Worm (Caenorhabditis elegans) whole organism, early embryonic: ENCODE data around the gene nhr-122.

Experiments
- B0310.2 ChIP-seq: sonication (generic microtip); optimal IDR thresholded peaks from 2 replicates; lab custom pipeline; 2016; ENCODE audit warnings: mild to moderate bottlenecking, missing genetic modification characterization, missing compliant biosample characterization
- F13C5.2 ChIP-seq: sonication (generic microtip); optimal IDR thresholded peaks from 2 replicates; lab custom pipeline; 2017; ENCODE audit warnings: mild to moderate bottlenecking, missing genetic modification characterization, inconsistent platforms, missing compliant biosample characterization
- aly-1 ChIP-seq: sonication (generic microtip); optimal IDR thresholded peaks from 2 replicates; lab custom pipeline; 2016; ENCODE audit warnings: missing genetic modification characterization, missing compliant biosample characterization
- ama-1 ChIP-seq: fragments of 150-350 bp; optimal IDR thresholded peaks from 2 replicates; lab custom pipeline; 2014
- ceh-13 ChIP-seq: fragments of 200-800 bp; sonication (Bioruptor generic); optimal IDR thresholded peaks from 2 replicates; lab custom pipeline; 2018; ENCODE audit warnings: mild to moderate bottlenecking, missing genetic modification characterization, missing compliant biosample characterization
- ceh-36 ChIP-seq: sonication (generic microtip); optimal IDR thresholded peaks from 2 replicates; lab custom pipeline; 2016; ENCODE audit warnings: missing genetic modification characterization, inconsistent platforms, missing compliant biosample characterization
- ets-7 ChIP-seq: sonication (generic microtip); optimal IDR thresholded peaks from 2 replicates; lab custom pipeline; 2016; ENCODE audit warnings: missing genotype, missing genetic modification characterization, missing compliant biosample characterization
- flt-1 ChIP-seq: fragments of 200-800 bp; sonication (Bioruptor generic); IDR thresholded peaks from 2 replicates; pipeline ENCODE4 v1.3.6; 2022; ENCODE audit warnings: missing genetic modification characterization, missing compliant biosample characterization
- hmbx-1 ChIP-seq: sonication (generic microtip); optimal IDR thresholded peaks from 2 replicates; lab custom pipeline; 2016; ENCODE audit warnings: mild to moderate bottlenecking, missing genetic modification characterization, missing compliant biosample characterization
- hmg-4 ChIP-seq: fragments of 200-800 bp; sonication (Bioruptor generic); optimal IDR thresholded peaks from 2 replicates; lab custom pipeline; 2018; ENCODE audit warnings: mild to moderate bottlenecking, missing genetic modification characterization, missing compliant biosample characterization
- hnd-1 ChIP-seq: sonication (generic microtip); optimal IDR thresholded peaks from 2 replicates; lab custom pipeline; 2016; ENCODE audit warnings: missing genetic modification characterization, missing compliant biosample characterization
- pes-1 ChIP-seq: fragments of 200-800 bp; sonication (Bioruptor generic); IDR thresholded peaks from 2 replicates; pipeline ENCODE4 v1.3.6; 2022; ENCODE audit warnings: missing genetic modification reagents, missing genetic modification characterization, missing compliant biosample characterization
- scrt-1 ChIP-seq: fragments of 200-800 bp; sonication (Bioruptor generic); IDR thresholded peaks from 2 replicates; pipeline ENCODE4 v1.3.6; 2022; ENCODE audit warnings: missing genetic modification characterization, missing compliant biosample characterization
- sea-1 ChIP-seq: fragments of 200-800 bp; sonication (Bioruptor generic); conservative IDR thresholded peaks from 2 replicates; pipeline ENCODE4 v1.3.6; 2022; ENCODE audit warnings: missing genetic modification characterization, missing compliant biosample characterization
- tbx-11 ChIP-seq: fragments of 200-800 bp; sonication (Bioruptor generic); IDR thresholded peaks from 2 replicates; pipeline ENCODE4 v1.3.6; 2022; ENCODE audit warnings: missing genetic modification characterization, missing compliant biosample characterization
- tbx-37 ChIP-seq: fragments of 200-800 bp; sonication (Bioruptor generic); conservative IDR thresholded peaks from 2 replicates; pipeline ENCODE4 v1.3.6; 2022; ENCODE audit warnings: missing genetic modification reagents, missing genetic modification characterization, missing compliant biosample characterization
- tra-4 ChIP-seq: sonication (generic microtip); optimal IDR thresholded peaks from 2 replicates; lab custom pipeline; 2017; ENCODE audit warnings: missing genetic modification characterization, missing compliant biosample characterization

nhr-122 gene

ce11 chrIV:1655312-1655711 lies 41.6 kb downstream of the nhr-122 start:
- no peak for TF ChIP-seq pes-1
- TF ChIP-seq scrt-1 (GFP tag; lab: Robert Waterston, UW): no peak
- TF ChIP-seq F13C5.2 (tag; lab: Kevin White, UChicago): no peak
- TF ChIP-seq tbx-37: no peak
- no peak for TF ChIP-seq hmg-4 (GFP tag; lab: Kevin White, UChicago)
- no peak for TF ChIP-seq ceh-36
- TF ChIP-seq tbx-11 (GFP tag; lab: Robert Waterston, UW): no peak
- no peak for TF ChIP-seq flt-1 (GFP tag; lab: Robert Waterston, UW)
- no peak for TF ChIP-seq sea-1 (GFP tag; lab: Robert Waterston, UW)
- no peak for TF ChIP-seq ets-7
- TF ChIP-seq ama-1 (lab: Kevin White, UChicago): no peak
- TF ChIP-seq ceh-13 (GFP tag; lab: Kevin White, UChicago): no peak
- TF ChIP-seq hmbx-1 (tag; lab: Kevin White, UChicago): no peak
- no peak for TF ChIP-seq hnd-1 (tag; lab: Kevin White, UChicago)
- no peak for TF ChIP-seq tra-4 (tag; lab: Kevin White, UChicago)
- no peak for TF ChIP-seq aly-1

DNA sequence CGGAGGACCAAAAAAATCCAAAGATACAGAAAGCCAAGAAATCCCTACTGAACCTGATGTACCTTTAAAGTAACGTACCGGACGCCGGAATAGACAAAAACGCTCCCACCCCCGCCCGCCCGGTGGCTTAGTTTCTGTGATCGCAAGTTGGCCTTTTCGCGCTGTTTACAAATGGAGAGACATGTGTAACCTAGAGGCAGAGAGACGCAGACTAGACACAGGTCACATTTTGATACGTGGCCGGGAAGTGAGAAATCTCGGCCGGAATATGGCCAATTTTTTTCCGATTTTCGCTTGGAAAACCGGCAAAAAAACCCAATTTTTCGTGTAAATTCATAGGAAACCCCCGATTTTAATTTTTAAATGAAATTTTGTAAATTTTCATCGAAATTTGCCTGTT lies 43.4 kb downstream of the nhr-122 start:
- TF ChIP-seq pes-1 (no peak), flt-1 (GFP tag; lab: Robert Waterston, UW) (no peak), ceh-36 (no peak), ceh-13 (GFP tag; lab: Kevin White, UChicago) (no peak), hnd-1 (tag; lab: Kevin White, UChicago) (no peak), B0310.2 (no peak), tbx-37 (no peak), ama-1 (lab: Kevin White, UChicago) (no peak), hmg-4 (GFP tag; lab: Kevin White, UChicago) (no peak), tra-4 (tag; lab: Kevin White, UChicago) (no peak), tbx-11 (GFP tag; lab: Robert Waterston, UW) (no peak), ets-7 (no peak)

DNA sequence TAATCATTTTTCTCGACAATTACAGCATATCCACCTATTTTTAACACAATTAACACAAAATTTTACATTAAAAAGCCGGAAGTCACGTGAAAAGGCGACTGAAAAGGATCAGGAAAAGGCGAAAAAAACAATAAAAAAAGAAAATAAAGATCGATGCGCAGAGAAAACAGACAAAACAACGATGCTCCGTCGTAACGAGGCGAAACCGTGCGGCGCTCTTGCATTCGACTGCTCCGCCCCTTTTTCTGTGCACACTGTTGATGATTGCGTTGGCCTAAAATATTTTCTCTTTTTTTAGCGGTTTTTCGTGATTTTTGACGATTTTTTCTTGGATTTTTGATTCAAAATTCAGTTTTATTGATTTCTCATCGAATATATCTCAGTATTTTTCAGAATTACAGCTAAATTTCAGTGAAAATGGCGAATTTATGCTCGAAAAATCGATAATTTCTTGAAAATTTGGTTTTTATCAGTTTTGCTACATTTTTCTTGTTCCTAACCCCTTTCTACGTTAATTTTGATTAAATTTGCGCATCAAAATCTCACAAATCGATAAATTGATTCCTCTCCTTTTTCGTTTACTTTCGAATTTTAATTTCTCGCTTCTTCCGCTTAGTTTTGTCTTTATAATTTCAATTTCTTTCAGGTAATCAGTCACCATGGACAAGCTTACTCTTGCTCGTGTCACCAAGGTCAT lies 45.5 kb downstream of the nhr-122 start, which contains the start of gene rps-28:
TSS of gene rps-28 (plus strand) at position 647 of the 697 bp plus-strand sequence.
- no peak for TF ChIP-seq aly-1
- TF ChIP-seq ceh-36: peak; percentile 70
- TF ChIP-seq flt-1 (GFP tag; lab: Robert Waterston, UW): peak; percentile 83
- TF ChIP-seq hmg-4 (GFP tag; lab: Kevin White, UChicago): peak; percentile 92
- TF ChIP-seq hnd-1 (tag; lab: Kevin White, UChicago): peak; percentile 66
- TF ChIP-seq tra-4 (tag; lab: Kevin White, UChicago): peak; percentile 64
- TF ChIP-seq F13C5.2 (tag; lab: Kevin White, UChicago): peak; percentile 98
- TF ChIP-seq pes-1: peak; percentile 83
- peak; percentile 60 for TF ChIP-seq B0310.2
- peak; percentile 82 for TF ChIP-seq sea-1 (GFP tag; lab: Robert Waterston, UW)
- peak; percentile 77 for TF ChIP-seq scrt-1 (GFP tag; lab: Robert Waterston, UW)
- TF ChIP-seq ama-1 (lab: Kevin White, UChicago): no peak
- no peak for TF ChIP-seq ceh-13 (GFP tag; lab: Kevin White, UChicago)
- TF ChIP-seq ets-7: peak; percentile 67
- peak; percentile 52 for TF ChIP-seq hmbx-1 (tag; lab: Kevin White, UChicago)
- peak; percentile 70 for TF ChIP-seq tbx-37
- peak; percentile 62 for TF ChIP-seq tbx-11 (GFP tag; lab: Robert Waterston, UW)

- no peak for TF ChIP-seq sea-1 (GFP tag; lab: Robert Waterston, UW)
Measured at ce11 chrIV:1659978-1660377, 46.3 kb downstream of the nhr-122 start, which contains the start of gene Y41D4B.4. Y41D4B.4 (plus strand) TSS chrIV:1660110.

ce11 chrIV:1660735-1661134 lies 47.0 kb downstream of the nhr-122 start:
- no peak for TF ChIP-seq tbx-11 (GFP tag; lab: Robert Waterston, UW)
- TF ChIP-seq scrt-1 (GFP tag; lab: Robert Waterston, UW): no peak
- TF ChIP-seq hmg-4 (GFP tag; lab: Kevin White, UChicago): no peak
- no peak for TF ChIP-seq ceh-36
- no peak for TF ChIP-seq aly-1
- no peak for TF ChIP-seq B0310.2
- no peak for TF ChIP-seq sea-1 (GFP tag; lab: Robert Waterston, UW)
- TF ChIP-seq tra-4 (tag; lab: Kevin White, UChicago): no peak
- no peak for TF ChIP-seq pes-1

DNA sequence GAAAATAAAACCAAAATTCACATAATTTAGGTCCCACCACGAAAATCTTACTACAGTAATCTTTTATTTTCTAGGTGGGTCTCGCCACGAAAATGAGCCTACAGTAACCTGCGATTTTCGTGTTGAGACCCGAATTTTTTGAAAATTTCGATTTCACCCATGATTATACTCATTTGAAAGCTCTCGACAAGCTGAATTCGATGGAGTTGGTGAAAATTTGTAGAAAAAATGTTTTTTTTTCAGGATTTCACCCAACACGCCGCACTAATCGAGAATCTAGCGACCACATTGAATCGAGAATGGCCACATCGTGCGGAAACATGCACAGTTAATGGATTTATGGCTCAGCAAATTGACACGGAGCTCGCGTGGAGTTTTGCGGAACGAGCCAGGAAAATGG lies 49.2 kb downstream of the nhr-122 start:
- no peak for TF ChIP-seq B0310.2
- no peak for TF ChIP-seq tra-4 (tag; lab: Kevin White, UChicago)
- TF ChIP-seq F13C5.2 (tag; lab: Kevin White, UChicago): no peak
- TF ChIP-seq hmbx-1 (tag; lab: Kevin White, UChicago): no peak
